Fruit fly (Drosophila melanogaster) whole organism, adult: ENCODE data around the gene Dus1.

ENCODE experiments used
- CG11617 ChIP-seq: fragments of 200-800 bp; sonication (Bioruptor generic); optimal IDR thresholded peaks from 2 replicates; lab custom pipeline; 2017; ENCODE audit warnings: mild to moderate bottlenecking, missing biosample characterization, missing genetic modification reagents, missing genetic modification characterization
- CG12768 ChIP-seq: fragments of 200-800 bp; sonication (Bioruptor generic); optimal IDR thresholded peaks from 2 replicates; lab custom pipeline; 2017; ENCODE audit warnings: missing biosample characterization, missing genetic modification characterization, mild to moderate bottlenecking, moderate library complexity, missing genetic modification reagents
- CG5204 ChIP-seq: fragments of 200-800 bp; sonication (Bioruptor generic); optimal IDR thresholded peaks from 2 replicates; lab custom pipeline; 2016; ENCODE audit warnings: missing biosample characterization, missing genetic modification characterization
- CG7045 ChIP-seq: fragments of 200-800 bp; sonication (Bioruptor generic); optimal IDR thresholded peaks from 2 replicates; lab custom pipeline; 2017; ENCODE audit warnings: missing biosample characterization, mild to moderate bottlenecking, missing genetic modification characterization
- CG7101 ChIP-seq: fragments of 200-800 bp; sonication (Bioruptor generic); optimal IDR thresholded peaks from 2 replicates; lab custom pipeline; 2018; ENCODE audit warnings: missing biosample characterization, mild to moderate bottlenecking, missing genetic modification characterization, moderate library complexity
- Crg-1 ChIP-seq: fragments of 200-800 bp; sonication (Bioruptor generic); optimal IDR thresholded peaks from 2 replicates; lab custom pipeline; 2016; ENCODE audit warnings: missing biosample characterization, missing genetic modification characterization
- Hr96 ChIP-seq: fragments of 200-800 bp; sonication (Bioruptor generic); optimal IDR thresholded peaks from 2 replicates; lab custom pipeline; 2016; ENCODE audit warnings: missing biosample characterization, missing genetic modification characterization
- cic ChIP-seq: fragments of 200-800 bp; sonication (Bioruptor generic); optimal IDR thresholded peaks from 2 replicates; lab custom pipeline; 2017; ENCODE audit warnings: missing biosample characterization, mild to moderate bottlenecking, missing genetic modification characterization, moderate library complexity
- cnc ChIP-seq, 2 experiments: fragments of >200 bp; optimal IDR thresholded peaks; 2 replicates each; lab custom pipeline; 2017
- kay ChIP-seq: fragments of 200-800 bp; sonication (Bioruptor generic); peaks from one replicate; lab custom pipeline; 2016; ENCODE audit warnings: missing biosample characterization, missing genetic modification characterization, borderline replicate concordance
- ovo ChIP-seq: fragments of 200-800 bp; sonication (Bioruptor generic); optimal IDR thresholded peaks from 2 replicates; lab custom pipeline; 2016; ENCODE audit warnings: missing biosample characterization, missing genetic modification characterization
- tj ChIP-seq: fragments of 200-800 bp; sonication (Bioruptor generic); optimal IDR thresholded peaks from 3 replicates; lab custom pipeline; 2017; ENCODE audit warnings: missing biosample characterization, mild to moderate bottlenecking, missing genetic modification characterization, moderate library complexity
- toe ChIP-seq: fragments of 200-800 bp; sonication (Bioruptor generic); optimal IDR thresholded peaks from 2 replicates; lab custom pipeline; 2016; ENCODE audit warnings: missing biosample characterization, missing genetic modification characterization

- no peak for TF ChIP-seq cnc (optimal IDR thresholded peaks at IDR 0.05; lab: Kevin White, UChicago)
- TF ChIP-seq kay (GFP tag; lab: Kevin White, UChicago), result no peak
- no peak for TF ChIP-seq Crg-1 (GFP tag; lab: Kevin White, UChicago)
- no peak for TF ChIP-seq CG7101 (tag; lab: Kevin White, UChicago)
- TF ChIP-seq Hr96, result no peak
- TF ChIP-seq toe (GFP tag; lab: Kevin White, UChicago), result no peak
- no peak for TF ChIP-seq cic (GFP tag; lab: Kevin White, UChicago)
- TF ChIP-seq ovo (GFP tag; lab: Kevin White, UChicago), result no peak
- TF ChIP-seq CG12768 (GFP tag; lab: Kevin White, UChicago), result no peak
- TF ChIP-seq CG11617 (GFP tag; lab: Kevin White, UChicago), result no peak
- TF ChIP-seq CG7045 (GFP tag; lab: Kevin White, UChicago), result no peak
- TF ChIP-seq tj, result no peak
- no peak for TF ChIP-seq CG5204 (GFP tag; lab: Kevin White, UChicago)
These were observed 47.6 kb upstream of the Dus1 start, which contains the start of gene CG11912 for dm6 chr2L:319159-319558.
